Fruit fly (Drosophila melanogaster): ENCODE results near the gene Acbp6.
A peak's percentile ranks its signal among the peaks of the same experiment; 100 is the strongest.

Acbp6 gene

dm6 chr3L:7136663-7137062, 8.0 kb downstream of the Acbp6 start:
- TF ChIP-seq Pif1A (GFP tag; optimal IDR thresholded peaks at IDR 0.05) (no peak), CG4496 (GFP tag; IDR thresholded peaks at IDR 0.05) (peak; percentile 83), fd96Ca (GFP tag; IDR thresholded peaks at IDR 0.05) (0 out of 3 replicates have a peak, but pooled peaks have one; percentile 30)

dm6 chr3L:7137613-7138189, 9.0 kb downstream of the Acbp6 start:
- TF ChIP-seq CG13204 (GFP tag; optimal IDR thresholded peaks at IDR 0.05) (peak; percentile 87), Pif1A (GFP tag; optimal IDR thresholded peaks at IDR 0.05) (no peak), CG32121 (GFP tag; IDR thresholded peaks at IDR 0.05) (no peak), fd96Ca (GFP tag; IDR thresholded peaks at IDR 0.05) (peak; percentile 23; the same call in 1 of the 3 replicates), CG12605 (GFP tag; IDR thresholded peaks at IDR 0.05) (0 out of 2 replicates have a peak, but pooled peaks have one; percentile 29), CG4496 (GFP tag; IDR thresholded peaks at IDR 0.05) (peak; percentile 9; the same call in 1 of the 3 replicates), rn (GFP tag; IDR thresholded peaks at IDR 0.05) (no peak), CG17806 (tag; optimal IDR thresholded peaks at IDR 0.05) (no peak), CG8301 (tag; optimal IDR thresholded peaks at IDR 0.05) (no peak), CG10348 (GFP tag; IDR thresholded peaks at IDR 0.05) (no peak), CG8159 (tag; optimal IDR thresholded peaks at IDR 0.05) (no peak), CG9948 (tag; optimal IDR thresholded peaks at IDR 0.05) (no peak), CG34367 (tag; optimal IDR thresholded peaks at IDR 0.05) (no peak), EcR (GFP tag; optimal IDR thresholded peaks at IDR 0.05) (peak; percentile 39), Ets98B (GFP tag; IDR thresholded peaks at IDR 0.05) (no peak), D1 (tag; optimal IDR thresholded peaks at IDR 0.05) (no peak), CG14655 (GFP tag; optimal IDR thresholded peaks at IDR 0.05) (no peak), Pif1B (GFP tag; optimal IDR thresholded peaks at IDR 0.05) (no peak), gl (tag; optimal IDR thresholded peaks at IDR 0.05) (no peak), CG15710 (tag; optimal IDR thresholded peaks at IDR 0.05) (no peak)

- no peak for TF ChIP-seq Ets98B (GFP tag; IDR thresholded peaks at IDR 0.05)
- TF ChIP-seq CG17806 (tag; optimal IDR thresholded peaks at IDR 0.05), result no peak
- TF ChIP-seq Pif1B (GFP tag; optimal IDR thresholded peaks at IDR 0.05), result no peak
- no peak for TF ChIP-seq CG4496 (GFP tag; IDR thresholded peaks at IDR 0.05)
- TF ChIP-seq CG8159 (tag; optimal IDR thresholded peaks at IDR 0.05), result no peak
- no peak for TF ChIP-seq CG12605 (GFP tag; IDR thresholded peaks at IDR 0.05)
- TF ChIP-seq EcR (GFP tag; optimal IDR thresholded peaks at IDR 0.05), result no peak
- no peak for TF ChIP-seq CG10348 (GFP tag; IDR thresholded peaks at IDR 0.05)
- TF ChIP-seq D1 (tag; optimal IDR thresholded peaks at IDR 0.05), result no peak
- no peak for TF ChIP-seq Pif1A (GFP tag; optimal IDR thresholded peaks at IDR 0.05)
- TF ChIP-seq CG15710 (tag; optimal IDR thresholded peaks at IDR 0.05), result no peak
- TF ChIP-seq CG32121 (GFP tag; IDR thresholded peaks at IDR 0.05), result no peak
- TF ChIP-seq fd96Ca (GFP tag; IDR thresholded peaks at IDR 0.05), result no peak
- TF ChIP-seq Snoo (tag; optimal IDR thresholded peaks at IDR 0.05), result no peak
- no peak for TF ChIP-seq CG14655 (GFP tag; optimal IDR thresholded peaks at IDR 0.05)
Measured at dm6 chr3L:7143283-7143682, 14.6 kb downstream of the Acbp6 start.

dm6 chr3L:7147796-7148195, 19.1 kb downstream of the Acbp6 start:
- no peak for TF ChIP-seq CG17806 (tag; optimal IDR thresholded peaks at IDR 0.05)
- TF ChIP-seq CG4496 (GFP tag; IDR thresholded peaks at IDR 0.05), result peak; percentile 73; the same call in 2 of the 3 replicates
- TF ChIP-seq Pif1B (GFP tag; optimal IDR thresholded peaks at IDR 0.05), result no peak
- 0 out of 2 replicates have a peak, but pooled peaks have one; percentile 20 for TF ChIP-seq CG12605 (GFP tag; IDR thresholded peaks at IDR 0.05)
- peak; percentile 75 for TF ChIP-seq fd96Ca (GFP tag; IDR thresholded peaks at IDR 0.05)
- no peak for TF ChIP-seq D1 (tag; optimal IDR thresholded peaks at IDR 0.05)
- TF ChIP-seq Ets98B (GFP tag; IDR thresholded peaks at IDR 0.05), result peak; percentile 74
- TF ChIP-seq CG32121 (GFP tag; IDR thresholded peaks at IDR 0.05), result peak; percentile 46; the same call in 1 of the 2 replicates
- TF ChIP-seq CG34367 (tag; optimal IDR thresholded peaks at IDR 0.05), result no peak
- TF ChIP-seq EcR (GFP tag; optimal IDR thresholded peaks at IDR 0.05), result no peak
- no peak for TF ChIP-seq CG9948 (tag; optimal IDR thresholded peaks at IDR 0.05)
- no peak for TF ChIP-seq Pif1A (GFP tag; optimal IDR thresholded peaks at IDR 0.05)

- TF ChIP-seq gl (tag; optimal IDR thresholded peaks at IDR 0.05) (peak; percentile 34), CG15710 (tag; optimal IDR thresholded peaks at IDR 0.05) (no peak), EcR (GFP tag; optimal IDR thresholded peaks at IDR 0.05) (peak; percentile 88)
Measured at dm6 chr3L:7149388-7149787, 20.7 kb downstream of the Acbp6 start.

- TF ChIP-seq CG12605 (GFP tag; IDR thresholded peaks at IDR 0.05) (peak; percentile 68), CG10348 (GFP tag; IDR thresholded peaks at IDR 0.05) (no peak), fd96Ca (GFP tag; IDR thresholded peaks at IDR 0.05) (peak; percentile 62; the same call in 2 of the 3 replicates), CG15710 (tag; optimal IDR thresholded peaks at IDR 0.05) (peak; percentile 86), CG34367 (tag; optimal IDR thresholded peaks at IDR 0.05) (peak; percentile 85), CG4496 (GFP tag; IDR thresholded peaks at IDR 0.05) (peak; percentile 77), CG17806 (tag; optimal IDR thresholded peaks at IDR 0.05) (peak; percentile 87), Pif1A (GFP tag; optimal IDR thresholded peaks at IDR 0.05) (peak; percentile 66), EcR (GFP tag; optimal IDR thresholded peaks at IDR 0.05) (no peak), CG32121 (GFP tag; IDR thresholded peaks at IDR 0.05) (peak; percentile 55; the same call in 1 of the 2 replicates), Pif1B (GFP tag; optimal IDR thresholded peaks at IDR 0.05) (peak; percentile 67), CG9948 (tag; optimal IDR thresholded peaks at IDR 0.05) (peak; percentile 86), CG13204 (GFP tag; optimal IDR thresholded peaks at IDR 0.05) (peak; percentile 19), CG8159 (tag; optimal IDR thresholded peaks at IDR 0.05) (peak; percentile 90), Snoo (tag; optimal IDR thresholded peaks at IDR 0.05) (peak; percentile 49), Ets98B (GFP tag; IDR thresholded peaks at IDR 0.05) (peak; percentile 35; the same call in 1 of the 2 replicates), CG14655 (GFP tag; optimal IDR thresholded peaks at IDR 0.05) (peak; percentile 92), gl (tag; optimal IDR thresholded peaks at IDR 0.05) (peak; percentile 30), CG8301 (tag; optimal IDR thresholded peaks at IDR 0.05) (peak; percentile 88), rn (GFP tag; IDR thresholded peaks at IDR 0.05) (0 out of 2 replicates have a peak, but pooled peaks have one; percentile 31), D1 (tag; optimal IDR thresholded peaks at IDR 0.05) (peak; percentile 51)
Measured at dm6 chr3L:7149827-7150226, 21.1 kb downstream of the Acbp6 start.
